Worm (Caenorhabditis elegans) whole organism, L2 larva: Measurements from ENCODE around the gene helq-1.

Experiments used
- C34F6.9 ChIP-seq: fragments of 150-350 bp; optimal IDR thresholded peaks from 2 replicates; lab custom pipeline; 2014; ENCODE audit warnings: missing biosample characterization, missing genetic modification characterization
- F13H6.1 ChIP-seq: sonication (generic microtip); optimal IDR thresholded peaks from 2 replicates; lab custom pipeline; 2016; ENCODE audit warnings: missing genetic modification characterization, missing compliant biosample characterization
- Y55F3AM.14 ChIP-seq: fragments of 200-800 bp; sonication (Bioruptor generic); optimal IDR thresholded peaks from 2 replicates; lab custom pipeline; 2018; ENCODE audit warnings: mild to moderate bottlenecking, missing genetic modification characterization, missing compliant biosample characterization
- alr-1 ChIP-seq: fragments of 150-350 bp; optimal IDR thresholded peaks from 2 replicates; lab custom pipeline; 2014; ENCODE audit warnings: missing biosample characterization, missing genetic modification characterization
- ama-1 ChIP-seq: fragments of 150-350 bp; optimal IDR thresholded peaks from 2 replicates; lab custom pipeline; 2018; ENCODE audit warnings: inconsistent platforms
- blmp-1 ChIP-seq: sonication (generic microtip); optimal IDR thresholded peaks from 2 replicates; lab custom pipeline; 2017; ENCODE audit warnings: missing genetic modification characterization, mild to moderate bottlenecking, missing compliant biosample characterization, antibody characterized with exemption, moderate library complexity; ENCODE audit not compliant: insufficient read depth
- ceh-16 ChIP-seq: fragments of 150-350 bp; optimal IDR thresholded peaks from 2 replicates; lab custom pipeline; 2014; ENCODE audit warnings: missing biosample characterization, missing genetic modification characterization
- crh-2 ChIP-seq: sonication (generic microtip); optimal IDR thresholded peaks from 2 replicates; lab custom pipeline; 2017; ENCODE audit warnings: missing biosample characterization, missing genetic modification characterization
- egl-27 ChIP-seq: sonication (generic microtip); optimal IDR thresholded peaks from 3 replicates; lab custom pipeline; 2017; ENCODE audit warnings: missing biosample characterization, missing genetic modification reagents, missing genetic modification characterization
- fos-1 ChIP-seq: fragments of 150-350 bp; optimal IDR thresholded peaks from 2 replicates; lab custom pipeline; 2014; ENCODE audit warnings: missing biosample characterization, missing genetic modification characterization
- gmeb-1 ChIP-seq: fragments of 150-350 bp; optimal IDR thresholded peaks from 2 replicates; lab custom pipeline; 2014; ENCODE audit warnings: missing biosample characterization, missing genetic modification characterization
- lin-39 ChIP-seq: fragments of 150-350 bp; optimal IDR thresholded peaks from 2 replicates; lab custom pipeline; 2014; ENCODE audit warnings: missing biosample characterization, missing genetic modification reagents, missing genetic modification characterization
- lsy-2 ChIP-seq, 2 experiments: fragments of 150-350 bp in 1 of 2; sonication (generic microtip) in 1 of 2; optimal IDR thresholded peaks; 2 replicates each; lab custom pipeline; 2014 to 2017; ENCODE audit warnings: missing biosample characterization in 2 of 2, missing genetic modification characterization in 2 of 2
- mbf-1 ChIP-seq: sonication (generic microtip); optimal IDR thresholded peaks from 2 replicates; lab custom pipeline; 2017; ENCODE audit warnings: missing biosample characterization, missing genetic modification characterization
- mdl-1 ChIP-seq, 2 experiments: fragments of 150-350 bp in 1 of 2; sonication (generic microtip) in 1 of 2; optimal IDR thresholded peaks; 2 replicates each; lab custom pipeline; 2017; ENCODE audit warnings: missing biosample characterization in 2 of 2, missing genetic modification characterization in 2 of 2
- nhr-11 ChIP-seq: fragments of 150-350 bp; optimal IDR thresholded peaks from 2 replicates; lab custom pipeline; 2014; ENCODE audit warnings: missing biosample characterization, missing genetic modification characterization
- nhr-129 ChIP-seq: fragments of 150-350 bp; optimal IDR thresholded peaks from 2 replicates; lab custom pipeline; 2014; ENCODE audit warnings: missing biosample characterization, missing genetic modification characterization
- nhr-21 ChIP-seq: fragments of 150-350 bp; optimal IDR thresholded peaks from 2 replicates; lab custom pipeline; 2014; ENCODE audit warnings: missing biosample characterization, missing genetic modification characterization
- nhr-23 ChIP-seq: fragments of 150-350 bp; optimal IDR thresholded peaks from 2 replicates; lab custom pipeline; 2014; ENCODE audit warnings: missing biosample characterization, missing genetic modification reagents, missing genetic modification characterization
- nhr-237 ChIP-seq: fragments of 150-350 bp; optimal IDR thresholded peaks from 2 replicates; lab custom pipeline; 2014; ENCODE audit warnings: missing biosample characterization, missing genetic modification characterization
- nhr-25 ChIP-seq: fragments of 150-350 bp; sonication (generic microtip); optimal IDR thresholded peaks from 3 replicates; lab custom pipeline; 2014; ENCODE audit warnings: missing biosample characterization, missing genetic modification characterization
- nhr-77 ChIP-seq: fragments of 150-350 bp; optimal IDR thresholded peaks from 2 replicates; lab custom pipeline; 2014; ENCODE audit warnings: missing biosample characterization, missing genetic modification characterization
- sem-4 ChIP-seq: fragments of 150-350 bp; optimal IDR thresholded peaks from 2 replicates; lab custom pipeline; 2014; ENCODE audit warnings: missing biosample characterization, missing genetic modification reagents, missing genetic modification characterization
- skn-1 ChIP-seq: sonication (generic microtip); optimal IDR thresholded peaks from 2 replicates; lab custom pipeline; 2017; ENCODE audit warnings: missing biosample characterization, missing genetic modification characterization
- sma-3 ChIP-seq: sonication (generic microtip); optimal IDR thresholded peaks from 2 replicates; lab custom pipeline; 2016; ENCODE audit warnings: missing genetic modification reagents, missing genetic modification characterization, missing compliant biosample characterization
- sma-9 ChIP-seq, 2 experiments: fragments of 150-350 bp in 1 of 2; sonication (generic microtip) in 1 of 2; optimal IDR thresholded peaks; 2 replicates each; lab custom pipeline; 2014 to 2016; ENCODE audit warnings: missing genetic modification characterization in 2 of 2, mild to moderate bottlenecking in 1 of 2, missing biosample characterization in 1 of 2, missing compliant biosample characterization in 1 of 2, missing genetic modification reagents in 1 of 2, moderate library complexity in 1 of 2
- snpc-4 ChIP-seq: fragments of 150-350 bp; optimal IDR thresholded peaks from 2 replicates; lab custom pipeline; 2014; ENCODE audit warnings: missing biosample characterization, missing genetic modification characterization
- unc-39 ChIP-seq: fragments of 150-350 bp; optimal IDR thresholded peaks from 2 replicates; lab custom pipeline; 2014; ENCODE audit warnings: missing biosample characterization, missing genetic modification characterization
- unc-62 ChIP-seq: fragments of 150-350 bp; optimal IDR thresholded peaks from 2 replicates; lab custom pipeline; 2014; ENCODE audit warnings: missing biosample characterization, missing genetic modification reagents, missing genetic modification characterization
- zag-1 ChIP-seq: fragments of 150-350 bp; optimal IDR thresholded peaks from 2 replicates; lab custom pipeline; 2014; ENCODE audit warnings: missing biosample characterization, missing genetic modification characterization
- ztf-11 ChIP-seq: sonication (generic microtip); optimal IDR thresholded peaks from 2 replicates; lab custom pipeline; 2017; ENCODE audit warnings: missing biosample characterization, missing genetic modification characterization

Gene helq-1

ce11 chrIII:595449-595848 is 8.5 kb upstream of the helq-1 start:
- TF ChIP-seq Y55F3AM.14 (GFP tag; lab: Kevin White, UChicago): peak; percentile 7
- TF ChIP-seq snpc-4 (tag; lab: Kevin White, UChicago): no peak
- TF ChIP-seq F13H6.1 (tag; lab: Kevin White, UChicago): no peak
- TF ChIP-seq lsy-2 (tag; optimal IDR thresholded peaks at IDR 0.05; lab: Kevin White, UChicago): no peak

ce11 chrIII:577467-577866 is 9.4 kb downstream of the helq-1 start, which contains the start of gene gtf-2H5:
Gene gtf-2H5, minus strand, starts transcription at chrIII:577567.
- no peak for TF ChIP-seq C34F6.9 (tag; lab: Kevin White, UChicago)
- TF ChIP-seq zag-1: no peak
- no peak for TF ChIP-seq nhr-23
- no peak for TF ChIP-seq nhr-129 (tag; lab: Kevin White, UChicago)
- no peak for TF ChIP-seq sma-9 (GFP tag; optimal IDR thresholded peaks at IDR 0.05; lab: Kevin White, UChicago)
- no peak for TF ChIP-seq sma-9 (tag; optimal IDR thresholded peaks at IDR 0.05; lab: Kevin White, UChicago)
- TF ChIP-seq crh-2 (tag; lab: Kevin White, UChicago): no peak
- TF ChIP-seq gmeb-1 (tag; lab: Kevin White, UChicago): no peak
- no peak for TF ChIP-seq blmp-1 (tag; lab: Kevin White, UChicago)
- no peak for TF ChIP-seq alr-1
- TF ChIP-seq nhr-77: no peak
- TF ChIP-seq snpc-4 (tag; lab: Kevin White, UChicago): no peak
- TF ChIP-seq nhr-237: no peak
- TF ChIP-seq fos-1 (tag; lab: Kevin White, UChicago): no peak

ce11 chrIII:576555-576954 is 10.4 kb downstream of the helq-1 start:
- TF ChIP-seq nhr-237 (no peak), fos-1 (tag; lab: Kevin White, UChicago) (no peak), gmeb-1 (tag; lab: Kevin White, UChicago) (no peak), lin-39 (tag; lab: Kevin White, UChicago) (no peak), ztf-11 (tag; lab: Kevin White, UChicago) (no peak), egl-27 (tag; lab: Kevin White, UChicago) (no peak), mdl-1 (tag; optimal IDR thresholded peaks at IDR 0.05; lab: Kevin White, UChicago) (no peak), sma-9 (GFP tag; optimal IDR thresholded peaks at IDR 0.05; lab: Kevin White, UChicago) (no peak), sma-9 (tag; optimal IDR thresholded peaks at IDR 0.05; lab: Kevin White, UChicago) (no peak), sma-3 (GFP tag; lab: Kevin White, UChicago) (no peak), skn-1 (tag; lab: Kevin White, UChicago) (no peak), ama-1 (lab: Kevin White, UChicago) (no peak), nhr-21 (tag; lab: Kevin White, UChicago) (no peak), sem-4 (tag; lab: Kevin White, UChicago) (no peak), Y55F3AM.14 (GFP tag; lab: Kevin White, UChicago) (no peak), F13H6.1 (tag; lab: Kevin White, UChicago) (no peak)

- TF ChIP-seq blmp-1 (tag; lab: Kevin White, UChicago) (peak; percentile 74), unc-62 (GFP tag; lab: Kevin White, UChicago) (no peak), mbf-1 (tag; lab: Kevin White, UChicago) (no peak)
These were observed 18.1 kb downstream of the helq-1 start for ce11 chrIII:568815-569214.

ce11 chrIII:564786-565185 is 22.1 kb downstream of the helq-1 start:
- TF ChIP-seq unc-39 (tag; lab: Kevin White, UChicago) (no peak), sem-4 (tag; lab: Kevin White, UChicago) (peak; percentile 25), nhr-25 (peak; percentile 34)

- TF ChIP-seq gmeb-1 (tag; lab: Kevin White, UChicago) (no peak), ztf-11 (tag; lab: Kevin White, UChicago) (no peak), ama-1 (lab: Kevin White, UChicago) (no peak), zag-1 (no peak), alr-1 (no peak), ceh-16 (tag; lab: Kevin White, UChicago) (no peak), nhr-11 (tag; lab: Kevin White, UChicago) (no peak)
These were observed 23.2 kb downstream of the helq-1 start for ce11 chrIII:563755-564154.
